Worm (Caenorhabditis elegans) whole organism, late embryonic: ENCODE data around the gene alh-4.

ENCODE experiments used
- C08G9.2 ChIP-seq: sonication (generic microtip); optimal IDR thresholded peaks from 2 replicates; lab custom pipeline; 2016; ENCODE audit warnings: mild to moderate bottlenecking, missing genetic modification characterization, moderate library complexity, missing compliant biosample characterization
- K02D7.2 ChIP-seq: sonication (generic microtip); optimal IDR thresholded peaks from 2 replicates; lab custom pipeline; 2017; ENCODE audit warnings: mild to moderate bottlenecking, missing genetic modification characterization, missing compliant biosample characterization
- K09A11.1 ChIP-seq: sonication (generic microtip); optimal IDR thresholded peaks from 2 replicates; lab custom pipeline; 2017; ENCODE audit warnings: antibody characterized with exemption, mild to moderate bottlenecking, missing genetic modification characterization, missing compliant biosample characterization; ENCODE audit not compliant: insufficient read depth
- T23F11.4 ChIP-seq: fragments of 200-800 bp; sonication (Bioruptor generic); optimal IDR thresholded peaks from 2 replicates; lab custom pipeline; 2018; ENCODE audit warnings: mild to moderate bottlenecking, missing genetic modification characterization, missing compliant biosample characterization
- ama-1 ChIP-seq: fragments of 150-350 bp; optimal IDR thresholded peaks from 2 replicates; lab custom pipeline; 2014
- ceh-2 ChIP-seq: sonication (generic microtip); optimal IDR thresholded peaks from 2 replicates; lab custom pipeline; 2016; ENCODE audit warnings: missing genotype, missing genetic modification characterization, missing compliant biosample characterization
- ceh-24 ChIP-seq: sonication (generic microtip); optimal IDR thresholded peaks from 2 replicates; lab custom pipeline; 2016; ENCODE audit warnings: mild to moderate bottlenecking, missing genetic modification characterization, missing compliant biosample characterization
- dmd-4 ChIP-seq: sonication (generic microtip); optimal IDR thresholded peaks from 2 replicates; lab custom pipeline; 2016; ENCODE audit warnings: borderline replicate concordance, missing genetic modification characterization, missing compliant biosample characterization
- dve-1 ChIP-seq: sonication (generic microtip); optimal IDR thresholded peaks from 2 replicates; lab custom pipeline; 2017; ENCODE audit warnings: antibody characterized with exemption, mild to moderate bottlenecking, missing genetic modification characterization, missing compliant biosample characterization
- elt-2 ChIP-seq: sonication (generic microtip); optimal IDR thresholded peaks from 2 replicates; lab custom pipeline; 2016; ENCODE audit warnings: missing genetic modification reagents, missing genetic modification characterization, missing compliant biosample characterization
- elt-4 ChIP-seq: sonication (generic microtip); optimal IDR thresholded peaks from 2 replicates; lab custom pipeline; 2016; ENCODE audit warnings: missing genetic modification characterization, missing compliant biosample characterization
- ets-4 ChIP-seq: sonication (generic microtip); optimal IDR thresholded peaks from 2 replicates; lab custom pipeline; 2016; ENCODE audit warnings: missing genetic modification characterization, missing compliant biosample characterization
- fax-1 ChIP-seq: sonication (generic microtip); optimal IDR thresholded peaks from 2 replicates; lab custom pipeline; 2016; ENCODE audit warnings: missing genotype, missing genetic modification characterization, missing compliant biosample characterization
- gmeb-2 ChIP-seq: sonication (generic microtip); optimal IDR thresholded peaks from 2 replicates; lab custom pipeline; 2016; ENCODE audit warnings: missing genetic modification characterization, inconsistent platforms, missing compliant biosample characterization
- hlh-13 ChIP-seq: fragments of 200-800 bp; sonication (Bioruptor generic); optimal IDR thresholded peaks from 2 replicates; lab custom pipeline; 2018; ENCODE audit warnings: mild to moderate bottlenecking, missing genetic modification characterization, missing compliant biosample characterization
- hlh-15 ChIP-seq: sonication (generic microtip); optimal IDR thresholded peaks from 2 replicates; lab custom pipeline; 2016; ENCODE audit warnings: missing genetic modification characterization, missing compliant biosample characterization
- hlh-30 ChIP-seq: sonication (generic microtip); optimal IDR thresholded peaks from 2 replicates; lab custom pipeline; 2017; ENCODE audit warnings: antibody characterized with exemption, missing genetic modification characterization, missing compliant biosample characterization; ENCODE audit not compliant: insufficient read depth
- hlh-6 ChIP-seq: sonication (generic microtip); optimal IDR thresholded peaks from 2 replicates; lab custom pipeline; 2016; ENCODE audit warnings: missing genotype, missing genetic modification characterization, missing compliant biosample characterization
- hlh-8 ChIP-seq: sonication (generic microtip); optimal IDR thresholded peaks from 2 replicates; lab custom pipeline; 2016; ENCODE audit warnings: missing genotype, missing genetic modification characterization, missing compliant biosample characterization
- lin-11 ChIP-seq: fragments of 200-800 bp; sonication (Bioruptor generic); optimal IDR thresholded peaks from 2 replicates; lab custom pipeline; 2018; ENCODE audit warnings: mild to moderate bottlenecking, missing genetic modification characterization, missing compliant biosample characterization
- nhr-11 ChIP-seq: fragments of 150-350 bp; optimal IDR thresholded peaks from 2 replicates; lab custom pipeline; 2014; ENCODE audit warnings: missing biosample characterization, missing genetic modification characterization
- odd-2 ChIP-seq: sonication (generic microtip); optimal IDR thresholded peaks from 2 replicates; lab custom pipeline; 2017; ENCODE audit warnings: antibody characterized with exemption, mild to moderate bottlenecking, missing genetic modification characterization, missing compliant biosample characterization
- pag-3 ChIP-seq: sonication (generic microtip); optimal IDR thresholded peaks from 2 replicates; lab custom pipeline; 2016; ENCODE audit warnings: missing compliant biosample characterization, missing genetic modification characterization, borderline replicate concordance
- pqm-1 ChIP-seq: sonication (generic microtip); optimal IDR thresholded peaks from 2 replicates; lab custom pipeline; 2016; ENCODE audit warnings: missing genetic modification characterization, missing compliant biosample characterization
- pros-1 ChIP-seq: fragments of 150-350 bp; optimal IDR thresholded peaks from 2 replicates; lab custom pipeline; 2014; ENCODE audit warnings: missing biosample characterization, missing genetic modification reagents, missing genetic modification characterization
- ref-2 ChIP-seq: sonication (generic microtip); optimal IDR thresholded peaks from 2 replicates; lab custom pipeline; 2016; ENCODE audit warnings: missing genetic modification characterization, missing compliant biosample characterization
- sdc-2 ChIP-seq: sonication (generic microtip); optimal IDR thresholded peaks from 2 replicates; lab custom pipeline; 2016; ENCODE audit warnings: missing genotype, missing genetic modification characterization, missing compliant biosample characterization
- ttx-3 ChIP-seq: sonication (generic microtip); optimal IDR thresholded peaks from 2 replicates; lab custom pipeline; 2016; ENCODE audit warnings: missing genetic modification reagents, missing genetic modification characterization, missing compliant biosample characterization
- unc-3 ChIP-seq, 2 experiments: fragments of 200-800 bp in 1 of 2; sonication (Bioruptor generic) in 1 of 2; sonication (generic microtip) in 1 of 2; conservative IDR thresholded peaks in 1 of 2; optimal IDR thresholded peaks in 1 of 2; 2 replicates each; pipeline versions ENCODE4 v1.3.6 to Lab custom; 2016 to 2022; ENCODE audit warnings: missing compliant biosample characterization in 2 of 2, missing genetic modification characterization in 2 of 2, missing genetic modification reagents in 1 of 2
- unc-55 ChIP-seq: sonication (generic microtip); optimal IDR thresholded peaks from 2 replicates; lab custom pipeline; 2017; ENCODE audit warnings: missing biosample characterization, missing genetic modification reagents, missing genetic modification characterization

Gene alh-4

ce11 chrV:6464238-6464637 is 34.5 kb upstream of the alh-4 start:
- TF ChIP-seq K09A11.1 (tag; lab: Kevin White, UChicago) (no peak), unc-55 (GFP tag; lab: Kevin White, UChicago) (peak; percentile 73), dmd-4 (tag; lab: Kevin White, UChicago) (no peak)

ce11 chrV:6462606-6463005 is 32.9 kb upstream of the alh-4 start:
- no peak for TF ChIP-seq elt-4 (tag; lab: Kevin White, UChicago)
- no peak for TF ChIP-seq K09A11.1 (tag; lab: Kevin White, UChicago)
- TF ChIP-seq hlh-8: no peak
- TF ChIP-seq hlh-30 (tag; lab: Kevin White, UChicago): no peak
- no peak for TF ChIP-seq ets-4 (tag; lab: Kevin White, UChicago)
- no peak for TF ChIP-seq K02D7.2 (tag; lab: Kevin White, UChicago)
- no peak for TF ChIP-seq hlh-13 (GFP tag; lab: Kevin White, UChicago)
- no peak for TF ChIP-seq fax-1 (tag; lab: Kevin White, UChicago)
- TF ChIP-seq lin-11 (tag; lab: Kevin White, UChicago): no peak
- TF ChIP-seq nhr-11 (tag; lab: Kevin White, UChicago): no peak
- no peak for TF ChIP-seq dve-1 (tag; lab: Kevin White, UChicago)

DNA sequence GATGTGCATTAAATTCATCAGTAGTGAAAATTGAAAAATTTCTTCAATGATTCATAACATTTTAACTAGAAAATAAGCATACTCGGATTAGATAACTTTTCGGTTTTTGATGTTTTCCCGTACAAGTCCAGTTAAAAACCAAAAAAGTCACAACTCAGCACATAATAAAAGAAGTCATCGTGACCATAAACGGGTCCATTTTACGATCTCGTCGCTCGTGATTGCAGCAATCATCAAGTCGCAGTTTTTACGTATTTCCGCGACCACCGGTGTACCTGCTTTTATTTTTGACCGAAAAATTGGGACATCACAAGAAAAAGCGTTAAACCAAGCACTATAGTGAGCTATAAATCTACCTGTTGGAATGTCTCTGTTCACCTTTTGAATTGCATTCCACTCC is 31.5 kb upstream of the alh-4 start:
- TF ChIP-seq elt-2 (tag; lab: Kevin White, UChicago) (no peak), C08G9.2 (no peak), gmeb-2 (tag; lab: Kevin White, UChicago) (no peak), ama-1 (lab: Kevin White, UChicago) (no peak), ceh-2 (tag; lab: Kevin White, UChicago) (no peak), hlh-30 (tag; lab: Kevin White, UChicago) (no peak), unc-3 (GFP tag; conservative IDR thresholded peaks at IDR 0.05; lab: Robert Waterston, UW) (no peak), unc-3 (tag; optimal IDR thresholded peaks at IDR 0.05; lab: Kevin White, UChicago) (no peak), fax-1 (tag; lab: Kevin White, UChicago) (no peak), ceh-24 (no peak), pros-1 (no peak), ref-2 (tag; lab: Kevin White, UChicago) (no peak), sdc-2 (tag; lab: Kevin White, UChicago) (no peak), K09A11.1 (tag; lab: Kevin White, UChicago) (no peak), pag-3 (tag; lab: Kevin White, UChicago) (no peak), odd-2 (tag; lab: Kevin White, UChicago) (no peak), T23F11.4 (GFP tag; lab: Kevin White, UChicago) (no peak), pqm-1 (no peak), hlh-15 (tag; lab: Kevin White, UChicago) (no peak), lin-11 (tag; lab: Kevin White, UChicago) (no peak)

DNA sequence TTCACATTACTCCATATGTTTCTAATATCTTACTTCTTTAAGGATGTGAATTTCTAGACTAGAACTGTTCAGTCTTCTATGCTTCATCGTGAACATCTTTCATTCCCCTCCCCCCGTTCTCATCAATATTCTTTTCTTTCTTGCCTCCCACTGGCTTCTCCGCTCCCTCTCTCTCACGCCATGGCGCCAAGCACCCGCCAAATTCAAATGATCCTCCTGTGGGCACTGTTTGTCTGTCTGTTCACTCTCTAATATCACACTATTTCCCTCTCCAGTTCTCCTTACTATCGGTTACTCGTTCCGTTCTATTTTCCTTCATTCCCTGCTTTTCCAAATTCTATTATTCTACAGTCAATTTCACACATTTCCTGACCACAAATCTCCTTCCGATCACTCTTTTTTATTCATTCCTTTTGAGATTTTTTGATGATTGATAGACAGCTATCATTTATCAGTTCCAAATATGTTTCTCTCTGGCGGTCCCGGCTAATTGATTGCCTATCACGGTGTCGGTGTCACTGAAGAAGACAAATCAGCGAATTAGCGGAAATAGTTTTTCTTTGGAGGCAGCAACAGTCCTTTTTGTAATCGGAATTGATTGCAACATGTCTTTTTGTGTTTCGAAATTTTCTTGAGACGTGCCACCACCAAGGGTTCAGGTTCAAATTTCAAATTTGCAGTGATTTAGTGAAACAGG is 28.7 kb upstream of the alh-4 start:
- TF ChIP-seq sdc-2 (tag; lab: Kevin White, UChicago) (no peak), K09A11.1 (tag; lab: Kevin White, UChicago) (no peak), unc-3 (GFP tag; conservative IDR thresholded peaks at IDR 0.05; lab: Robert Waterston, UW) (no peak), unc-3 (tag; optimal IDR thresholded peaks at IDR 0.05; lab: Kevin White, UChicago) (no peak), ttx-3 (tag; lab: Kevin White, UChicago) (no peak), pag-3 (tag; lab: Kevin White, UChicago) (no peak), hlh-6 (tag; lab: Kevin White, UChicago) (no peak)

ce11 chrV:6456903-6457302 is 27.2 kb upstream of the alh-4 start:
- TF ChIP-seq pros-1 (no peak), elt-2 (tag; lab: Kevin White, UChicago) (peak; percentile 6), unc-55 (GFP tag; lab: Kevin White, UChicago) (peak; percentile 42)
